Fruit fly (Drosophila melanogaster): Measurements from ENCODE around the gene to.

DNA sequence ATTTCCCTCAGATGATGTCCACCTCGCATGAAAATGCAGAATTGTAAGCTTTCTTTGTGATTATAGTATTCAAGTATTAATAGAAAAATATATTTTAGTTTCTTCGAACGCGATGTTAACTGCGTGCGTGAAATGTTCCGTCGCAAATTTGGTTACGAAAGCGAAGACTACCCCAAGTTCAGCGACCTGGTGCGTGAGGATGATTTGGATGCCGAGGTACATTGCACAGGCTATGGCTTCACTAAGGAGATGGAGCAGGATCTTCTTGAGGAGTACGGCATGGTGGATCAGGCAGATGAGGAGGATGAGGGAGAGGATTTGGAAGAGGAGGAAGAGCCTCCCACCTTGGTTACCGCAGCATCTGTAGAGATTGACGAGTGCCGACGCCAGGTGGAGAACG is 26.8 kb downstream of the to start:
- no peak for TF ChIP-seq fru (GFP tag; optimal IDR thresholded peaks at IDR 0.05)
- no peak for TF ChIP-seq Mio (GFP tag; optimal IDR thresholded peaks at IDR 0.05)
- TF ChIP-seq Sp1 (GFP tag; optimal IDR thresholded peaks at IDR 0.05) = no peak

All from whole organism, wandering third instar larva.